Worm (Caenorhabditis elegans) whole organism, L3 larva: ENCODE measurements around the gene rbg-3.

Experiments
- ceh-16 ChIP-seq: sonication (generic microtip); optimal IDR thresholded peaks from 2 replicates; lab custom pipeline; 2017; ENCODE audit warnings: missing biosample characterization, missing genetic modification characterization
- ceh-28 ChIP-seq: fragments of 150-350 bp; optimal IDR thresholded peaks from 2 replicates; lab custom pipeline; 2014; ENCODE audit warnings: missing biosample characterization, missing genetic modification reagents, missing genetic modification characterization
- elt-1 ChIP-seq: fragments of 150-350 bp; optimal IDR thresholded peaks from 2 replicates; lab custom pipeline; 2014; ENCODE audit warnings: missing biosample characterization, missing genetic modification characterization
- elt-2 ChIP-seq: sonication (generic microtip); optimal IDR thresholded peaks from 2 replicates; lab custom pipeline; 2016; ENCODE audit warnings: missing genetic modification reagents, mild to moderate bottlenecking, missing genetic modification characterization, missing compliant biosample characterization
- jun-1 ChIP-seq: fragments of 150-350 bp; optimal IDR thresholded peaks from 2 replicates; lab custom pipeline; 2014; ENCODE audit warnings: missing biosample characterization, missing genetic modification reagents, missing genetic modification characterization
- lin-39 ChIP-seq: fragments of 150-350 bp; optimal IDR thresholded peaks from 2 replicates; lab custom pipeline; 2018; ENCODE audit warnings: missing biosample characterization, missing genetic modification reagents, missing genetic modification characterization
- nfya-1 ChIP-seq: sonication (generic microtip); optimal IDR thresholded peaks from 2 replicates; lab custom pipeline; 2017; ENCODE audit warnings: missing genetic modification characterization, mild to moderate bottlenecking, missing compliant biosample characterization, antibody characterized with exemption, moderate library complexity; ENCODE audit not compliant: insufficient read depth
- nhr-76 ChIP-seq: fragments of 150-350 bp; sonication (generic microtip); optimal IDR thresholded peaks from 5 replicates; lab custom pipeline; 2014; ENCODE audit warnings: missing biosample characterization, missing genetic modification characterization
- pha-4 ChIP-seq: fragments of 150-350 bp; optimal IDR thresholded peaks from 2 replicates; lab custom pipeline; 2014; ENCODE audit warnings: missing biosample characterization, missing genetic modification reagents, missing genetic modification characterization
- pqm-1 ChIP-seq: fragments of 150-350 bp; optimal IDR thresholded peaks from 2 replicates; lab custom pipeline; 2017; ENCODE audit warnings: missing biosample characterization, missing genetic modification characterization, inconsistent platforms

The rbg-3 gene

ce11 chrIII:4796536-4796935, 42.3 kb downstream of the rbg-3 start, which contains the start of gene tag-325:
TSS of gene tag-325 (plus strand) at chrIII:4796836.
- TF ChIP-seq elt-2 (peak; percentile 21), pqm-1 (tag; lab: Kevin White, UChicago) (no peak), lin-39 (tag; lab: Kevin White, UChicago) (no peak)

ce11 chrIII:4802707-4803106, 48.5 kb downstream of the rbg-3 start, which contains the start of gene metl-5:
TSS of gene metl-5 (plus strand) at chrIII:4803007.
- TF ChIP-seq lin-39 (tag; lab: Kevin White, UChicago) (no peak), nhr-76 (no peak)

ce11 chrIII:4806345-4806744, 52.1 kb downstream of the rbg-3 start:
- no peak for TF ChIP-seq pqm-1 (tag; lab: Kevin White, UChicago)
- no peak for TF ChIP-seq nfya-1 (tag; lab: Kevin White, UChicago)
- TF ChIP-seq elt-1 (tag; lab: Kevin White, UChicago), result no peak
- no peak for TF ChIP-seq ceh-28 (tag; lab: Kevin White, UChicago)
- no peak for TF ChIP-seq elt-2
- TF ChIP-seq pha-4, result no peak
- no peak for TF ChIP-seq jun-1
- no peak for TF ChIP-seq ceh-16 (tag; lab: Kevin White, UChicago)
- TF ChIP-seq, all 47 proteins: peak for 0
